Worm (Caenorhabditis elegans) whole organism, L1 larva: ENCODE measurements around the gene srz-97.
A peak's percentile ranks its signal among the peaks of the same experiment; 100 is the strongest.

Experiments used
- C04F5.9 ChIP-seq: sonication (generic microtip); optimal IDR thresholded peaks from 2 replicates; lab custom pipeline; 2016; ENCODE audit warnings: missing genetic modification characterization, missing compliant biosample characterization
- C16A3.4 ChIP-seq: fragments of 150-350 bp; optimal IDR thresholded peaks from 2 replicates; lab custom pipeline; 2014; ENCODE audit warnings: missing biosample characterization, missing genetic modification characterization
- F16B12.6 ChIP-seq: fragments of 150-350 bp; optimal IDR thresholded peaks from 2 replicates; lab custom pipeline; 2014; ENCODE audit warnings: missing biosample characterization, missing genetic modification characterization
- Y116A8C.19 ChIP-seq: sonication (generic microtip); optimal IDR thresholded peaks from 2 replicates; lab custom pipeline; 2016; ENCODE audit warnings: missing compliant biosample characterization, missing genetic modification characterization, borderline replicate concordance
- alr-1 ChIP-seq: fragments of 200-800 bp; sonication (Bioruptor generic); optimal IDR thresholded peaks from 2 replicates; lab custom pipeline; 2018; ENCODE audit warnings: borderline replicate concordance, mild to moderate bottlenecking, missing genetic modification characterization, missing compliant biosample characterization
- aly-2 ChIP-seq: fragments of 150-350 bp; optimal IDR thresholded peaks from 2 replicates; lab custom pipeline; 2014; ENCODE audit warnings: missing biosample characterization, missing genetic modification characterization
- ceh-88 ChIP-seq: fragments of 200-800 bp; sonication (Bioruptor generic); IDR thresholded peaks from 2 replicates; pipeline ENCODE4 v1.3.6; 2022; ENCODE audit warnings: missing genetic modification characterization, missing compliant biosample characterization
- dsc-1 ChIP-seq: sonication (generic microtip); optimal IDR thresholded peaks from 2 replicates; lab custom pipeline; 2016; ENCODE audit warnings: mild to moderate bottlenecking, missing genetic modification characterization, missing compliant biosample characterization
- efl-1 ChIP-seq, 4 experiments: fragments of 150-350 bp; optimal IDR thresholded peaks in 3 of 4; peaks in 1 of 4; 1 replicate in 1 of 4; 2 replicates in 3 of 4; lab custom pipeline; 2014; ENCODE audit warnings: missing biosample characterization in 2 of 4, missing genetic modification characterization in 2 of 4, missing genetic modification reagents in 2 of 4
- egl-13 ChIP-seq: sonication (generic microtip); optimal IDR thresholded peaks from 2 replicates; lab custom pipeline; 2016; ENCODE audit warnings: missing genotype, missing genetic modification reagents, missing genetic modification characterization, missing compliant biosample characterization
- egl-27 ChIP-seq, 2 experiments: fragments of 150-350 bp in 1 of 2; sonication (generic microtip); optimal IDR thresholded peaks; 3 replicates each; lab custom pipeline; 2017 to 2018; ENCODE audit warnings: missing biosample characterization in 2 of 2, missing genetic modification characterization in 2 of 2, missing genetic modification reagents in 2 of 2
- elt-2 ChIP-seq: sonication (generic microtip); optimal IDR thresholded peaks from 2 replicates; lab custom pipeline; 2016; ENCODE audit warnings: missing genetic modification characterization, mild to moderate bottlenecking, inconsistent platforms, missing compliant biosample characterization, missing genetic modification reagents
- ets-5 ChIP-seq: fragments of 200-800 bp; sonication (Bioruptor generic); IDR thresholded peaks from 2 replicates; pipeline ENCODE4 v1.3.6; 2022; ENCODE audit warnings: missing genetic modification characterization, missing compliant biosample characterization
- fkh-10 ChIP-seq: sonication (generic microtip); optimal IDR thresholded peaks from 2 replicates; lab custom pipeline; 2017; ENCODE audit warnings: missing biosample characterization, missing genetic modification reagents, missing genetic modification characterization
- fkh-4 ChIP-seq: sonication (generic microtip); optimal IDR thresholded peaks from 2 replicates; lab custom pipeline; 2016; ENCODE audit warnings: missing compliant biosample characterization, missing genetic modification characterization, borderline replicate concordance
- fkh-8 ChIP-seq: sonication (generic microtip); optimal IDR thresholded peaks from 2 replicates; lab custom pipeline; 2016; ENCODE audit warnings: mild to moderate bottlenecking, missing genetic modification characterization, missing compliant biosample characterization
- fos-1 ChIP-seq: fragments of 150-350 bp; optimal IDR thresholded peaks from 2 replicates; lab custom pipeline; 2014; ENCODE audit warnings: missing biosample characterization, missing genetic modification characterization
- hlh-17 ChIP-seq: fragments of 200-800 bp; sonication (Bioruptor generic); optimal IDR thresholded peaks from 2 replicates; lab custom pipeline; 2018; ENCODE audit warnings: missing genetic modification characterization, mild to moderate bottlenecking, missing compliant biosample characterization, moderate library complexity, borderline replicate concordance
- hpl-2 ChIP-seq: fragments of 150-350 bp; optimal IDR thresholded peaks from 2 replicates; lab custom pipeline; 2014; ENCODE audit warnings: missing biosample characterization, missing genetic modification reagents, missing genetic modification characterization
- irx-1 ChIP-seq: sonication (generic microtip); optimal IDR thresholded peaks from 2 replicates; lab custom pipeline; 2016; ENCODE audit warnings: missing genetic modification characterization, missing compliant biosample characterization
- lin-13 ChIP-seq: fragments of 150-350 bp; optimal IDR thresholded peaks from 2 replicates; lab custom pipeline; 2014; ENCODE audit warnings: missing biosample characterization, missing genetic modification reagents, missing genetic modification characterization
- lin-14 ChIP-seq: fragments of 200-800 bp; sonication (Bioruptor generic); optimal IDR thresholded peaks from 2 replicates; lab custom pipeline; 2018; ENCODE audit warnings: mild to moderate bottlenecking, missing genetic modification characterization, moderate library complexity, missing compliant biosample characterization
- lin-15B ChIP-seq: fragments of 150-350 bp; sonication (generic microtip); optimal IDR thresholded peaks from 3 replicates; lab custom pipeline; 2014; ENCODE audit warnings: missing biosample characterization, missing genetic modification characterization
- lin-39 ChIP-seq: fragments of 150-350 bp; optimal IDR thresholded peaks from 2 replicates; lab custom pipeline; 2014; ENCODE audit warnings: missing biosample characterization, missing genetic modification reagents, missing genetic modification characterization
- lir-3 ChIP-seq: sonication (generic microtip); optimal IDR thresholded peaks from 2 replicates; lab custom pipeline; 2016; ENCODE audit warnings: mild to moderate bottlenecking, missing genetic modification characterization, moderate library complexity, missing compliant biosample characterization; ENCODE audit not compliant: poor library complexity
- mab-9 ChIP-seq: fragments of 200-800 bp; sonication (Bioruptor generic); IDR thresholded peaks from 2 replicates; pipeline ENCODE4 v1.3.6; 2022; ENCODE audit warnings: missing genetic modification reagents, missing genetic modification characterization, missing compliant biosample characterization
- mef-2 ChIP-seq: fragments of 150-350 bp; optimal IDR thresholded peaks from 2 replicates; lab custom pipeline; 2014; ENCODE audit warnings: missing biosample characterization, missing genetic modification characterization
- nhr-12 ChIP-seq: sonication (generic microtip); optimal IDR thresholded peaks from 2 replicates; lab custom pipeline; 2017; ENCODE audit warnings: missing biosample characterization, missing genetic modification characterization
- nhr-20 ChIP-seq: sonication (generic microtip); optimal IDR thresholded peaks from 2 replicates; lab custom pipeline; 2016; ENCODE audit warnings: mild to moderate bottlenecking, missing genetic modification characterization, missing compliant biosample characterization
- nhr-47 ChIP-seq: sonication (generic microtip); optimal IDR thresholded peaks from 2 replicates; lab custom pipeline; 2016; ENCODE audit warnings: mild to moderate bottlenecking, missing genetic modification characterization, moderate library complexity, missing compliant biosample characterization
- nhr-76 ChIP-seq: sonication (generic microtip); optimal IDR thresholded peaks from 2 replicates; lab custom pipeline; 2017; ENCODE audit warnings: missing biosample characterization, missing genetic modification characterization
- nhr-90 ChIP-seq: sonication (generic microtip); optimal IDR thresholded peaks from 2 replicates; lab custom pipeline; 2016; ENCODE audit warnings: mild to moderate bottlenecking, missing genetic modification characterization, missing compliant biosample characterization; ENCODE audit not compliant: poor library complexity
- pag-3 ChIP-seq: sonication (generic microtip); optimal IDR thresholded peaks from 2 replicates; lab custom pipeline; 2017; ENCODE audit warnings: missing genetic modification characterization, mild to moderate bottlenecking, missing compliant biosample characterization, antibody characterized with exemption, borderline replicate concordance; ENCODE audit not compliant: insufficient read depth
- pax-3 ChIP-seq: fragments of 200-800 bp; sonication (Bioruptor generic); optimal IDR thresholded peaks from 2 replicates; lab custom pipeline; 2018; ENCODE audit warnings: mild to moderate bottlenecking, missing genetic modification characterization, moderate library complexity, missing compliant biosample characterization
- pqm-1 ChIP-seq: sonication (generic microtip); optimal IDR thresholded peaks from 3 replicates; lab custom pipeline; 2017; ENCODE audit warnings: missing biosample characterization, missing genetic modification characterization
- rnt-1 ChIP-seq: sonication (generic microtip); optimal IDR thresholded peaks from 2 replicates; lab custom pipeline; 2016; ENCODE audit warnings: mild to moderate bottlenecking, missing genetic modification characterization, moderate library complexity, missing compliant biosample characterization
- snpc-4 ChIP-seq: fragments of 150-350 bp; optimal IDR thresholded peaks from 2 replicates; lab custom pipeline; 2014; ENCODE audit warnings: missing biosample characterization, missing genetic modification characterization
- snu-23 ChIP-seq: sonication (generic microtip); optimal IDR thresholded peaks from 2 replicates; lab custom pipeline; 2016; ENCODE audit warnings: missing genetic modification characterization, missing compliant biosample characterization
- sptf-1 ChIP-seq: fragments of 150-350 bp; optimal IDR thresholded peaks from 2 replicates; lab custom pipeline; 2014; ENCODE audit warnings: missing biosample characterization, missing genetic modification characterization
- swsn-7 ChIP-seq: sonication (generic microtip); optimal IDR thresholded peaks from 2 replicates; lab custom pipeline; 2016; ENCODE audit warnings: missing genetic modification characterization, missing compliant biosample characterization
- tbx-2 ChIP-seq: sonication (generic microtip); optimal IDR thresholded peaks from 2 replicates; lab custom pipeline; 2016; ENCODE audit warnings: missing genetic modification characterization, missing compliant biosample characterization
- unc-130 ChIP-seq: fragments of 150-350 bp; optimal IDR thresholded peaks from 2 replicates; lab custom pipeline; 2017; ENCODE audit warnings: missing biosample characterization, missing genetic modification characterization, inconsistent platforms
- unc-62 ChIP-seq: fragments of 150-350 bp; optimal IDR thresholded peaks from 2 replicates; lab custom pipeline; 2014; ENCODE audit warnings: missing biosample characterization, missing genetic modification reagents, missing genetic modification characterization
- unc-86 ChIP-seq: sonication (generic microtip); optimal IDR thresholded peaks from 2 replicates; lab custom pipeline; 2016; ENCODE audit warnings: missing genetic modification characterization, missing compliant biosample characterization
- unc-98 ChIP-seq: fragments of 200-800 bp; sonication (Bioruptor generic); IDR thresholded peaks from 2 replicates; pipeline ENCODE4 v1.3.6; 2022; ENCODE audit warnings: missing genetic modification characterization, missing compliant biosample characterization
- vab-15 ChIP-seq: sonication (generic microtip); optimal IDR thresholded peaks from 2 replicates; lab custom pipeline; 2017; ENCODE audit warnings: missing genotype, mild to moderate bottlenecking, missing genetic modification characterization, missing compliant biosample characterization
- xbp-1 ChIP-seq: sonication (generic microtip); optimal IDR thresholded peaks from 2 replicates; lab custom pipeline; 2016; ENCODE audit warnings: missing genetic modification characterization, missing compliant biosample characterization
- zag-1 ChIP-seq: fragments of 150-350 bp; optimal IDR thresholded peaks from 2 replicates; lab custom pipeline; 2014; ENCODE audit warnings: missing biosample characterization, missing genetic modification characterization
- zip-4 ChIP-seq: fragments of 200-800 bp; sonication (Bioruptor generic); optimal IDR thresholded peaks from 2 replicates; lab custom pipeline; 2018; ENCODE audit warnings: mild to moderate bottlenecking, missing genetic modification characterization, moderate library complexity, missing compliant biosample characterization

The srz-97 gene

DNA sequence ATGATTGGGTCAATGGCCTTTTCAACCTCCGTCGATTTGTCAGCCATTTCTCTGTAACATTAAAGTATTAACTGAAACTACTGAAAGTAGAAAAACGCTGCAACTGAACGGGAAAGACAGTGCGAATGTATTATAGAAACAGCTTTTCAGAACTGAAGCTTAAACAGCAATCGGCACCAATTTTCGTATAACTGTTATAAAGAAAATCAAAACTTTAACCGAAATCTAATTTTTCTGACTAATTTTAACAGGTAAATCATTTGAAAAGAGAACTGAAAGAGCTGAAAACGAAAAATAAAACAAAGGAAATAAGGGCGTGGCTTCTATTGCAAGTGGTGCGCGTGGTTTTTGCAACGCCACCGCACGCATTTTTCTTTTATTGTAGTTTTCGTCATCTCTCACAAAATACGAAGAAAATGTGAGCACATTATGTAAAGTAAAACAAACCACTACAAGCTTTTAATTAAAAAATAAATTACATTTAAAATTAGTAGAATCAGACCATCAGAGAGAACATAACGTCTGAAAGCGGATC is 43.0 kb downstream of the srz-97 start, which contains the start of gene rrsr-1 (continued):
- no peak for TF ChIP-seq unc-62 (GFP tag; lab: Kevin White, UChicago)
- TF ChIP-seq hpl-2 (GFP tag; lab: Kevin White, UChicago), result no peak
- TF ChIP-seq fos-1, result no peak
- TF ChIP-seq dsc-1 (tag; lab: Kevin White, UChicago), result peak; percentile 36
- TF ChIP-seq egl-13 (tag; lab: Kevin White, UChicago), result no peak
- TF ChIP-seq C04F5.9 (tag; lab: Kevin White, UChicago), result no peak
- peak; percentile 23 for TF ChIP-seq C16A3.4
- TF ChIP-seq fkh-8 (tag; lab: Kevin White, UChicago), result no peak
- TF ChIP-seq pqm-1, result no peak
- peak; percentile 6 for TF ChIP-seq lin-39 (tag; lab: Kevin White, UChicago)
- peak; percentile 29 for TF ChIP-seq irx-1 (tag; lab: Kevin White, UChicago)
- peak; percentile 42 for TF ChIP-seq tbx-2
- TF ChIP-seq unc-86 (tag; lab: Kevin White, UChicago), result peak; percentile 19
- no peak for TF ChIP-seq alr-1
- no peak for TF ChIP-seq F16B12.6 (tag; lab: Kevin White, UChicago)
- no peak for TF ChIP-seq ets-5 (GFP tag; lab: Robert Waterston, UW)
- no peak for TF ChIP-seq pag-3 (tag; lab: Kevin White, UChicago)
- TF ChIP-seq nhr-76 (tag; lab: Kevin White, UChicago), result no peak
- no peak for TF ChIP-seq vab-15
- peak; percentile 49 to 58 for TF ChIP-seq efl-1 (optimal IDR thresholded peaks at IDR 0.05; lab: Kevin White, UChicago)
- peak; percentile 32 to 96 for TF ChIP-seq efl-1 (GFP tag; optimal IDR thresholded peaks at IDR 0.05 in 1 of 2; lab: Kevin White, UChicago)
- no peak for TF ChIP-seq Y116A8C.19
- TF ChIP-seq fkh-10 (GFP tag; lab: Kevin White, UChicago), result no peak
- no peak for TF ChIP-seq lin-13 (GFP tag; lab: Kevin White, UChicago)
- TF ChIP-seq nhr-47, result peak; percentile 68
- TF ChIP-seq mef-2 (tag; lab: Kevin White, UChicago), result no peak
- TF ChIP-seq elt-2 (tag; lab: Kevin White, UChicago), result no peak
- TF ChIP-seq unc-98, result no peak
- TF ChIP-seq egl-27 (tag; optimal IDR thresholded peaks at IDR 0.05; lab: Kevin White, UChicago), result no peak
- TF ChIP-seq snpc-4 (tag; lab: Kevin White, UChicago), result peak; percentile 57
- no peak for TF ChIP-seq aly-2 (tag; lab: Kevin White, UChicago)
- TF ChIP-seq zag-1 (tag; lab: Kevin White, UChicago), result no peak

DNA sequence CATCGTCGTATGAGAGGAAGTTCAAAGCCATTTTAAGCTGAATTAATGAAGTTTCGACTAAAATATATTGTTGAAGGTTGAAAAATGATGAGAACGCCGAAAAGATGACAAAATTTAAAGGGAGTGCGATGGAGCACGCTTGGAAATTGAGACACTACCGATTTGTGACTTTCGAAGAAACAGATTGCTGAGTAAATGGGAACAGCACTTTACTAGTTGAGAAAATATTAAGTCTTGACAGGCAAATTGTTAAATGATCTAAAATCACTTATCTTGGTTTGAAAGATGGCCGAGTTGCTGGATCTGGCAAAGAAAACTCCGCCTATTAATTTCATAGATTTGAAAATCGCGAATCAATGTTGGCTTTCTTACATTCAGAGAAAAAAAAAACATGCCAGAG is 44.8 kb downstream of the srz-97 start, which contains the start of gene rpoa-12:
Gene rpoa-12, minus strand, starts transcription at position 37 of the 400 bp plus-strand sequence.
- peak; percentile 50 for TF ChIP-seq vab-15
- TF ChIP-seq Y116A8C.19, result no peak
- TF ChIP-seq xbp-1 (tag; lab: Kevin White, UChicago), result peak; percentile 55
- TF ChIP-seq lin-14 (GFP tag; lab: Kevin White, UChicago), result peak; percentile 53
- TF ChIP-seq F16B12.6 (tag; lab: Kevin White, UChicago), result peak; percentile 27
- no peak for TF ChIP-seq mef-2 (tag; lab: Kevin White, UChicago)
- TF ChIP-seq ceh-88 (GFP tag; lab: Robert Waterston, UW), result no peak
- TF ChIP-seq snu-23 (GFP tag; lab: Kevin White, UChicago), result peak; percentile 57
- TF ChIP-seq ets-5 (GFP tag; lab: Robert Waterston, UW), result no peak
- no peak for TF ChIP-seq pag-3 (tag; lab: Kevin White, UChicago)
- no peak for TF ChIP-seq aly-2 (tag; lab: Kevin White, UChicago)
- no peak for TF ChIP-seq fkh-4 (tag; lab: Kevin White, UChicago)
- no peak for TF ChIP-seq nhr-12 (tag; lab: Kevin White, UChicago)
- TF ChIP-seq nhr-90 (tag; lab: Kevin White, UChicago), result peak; percentile 49
- TF ChIP-seq swsn-7 (tag; lab: Kevin White, UChicago), result peak; percentile 29
- no peak for TF ChIP-seq snpc-4 (tag; lab: Kevin White, UChicago)
- peak; percentile 1 for TF ChIP-seq unc-130 (tag; lab: Kevin White, UChicago)
- TF ChIP-seq mab-9, result no peak
- peak; percentile 92 for TF ChIP-seq pax-3
- TF ChIP-seq sptf-1 (tag; lab: Kevin White, UChicago), result no peak
- peak; percentile 42 for TF ChIP-seq dsc-1 (tag; lab: Kevin White, UChicago)
- no peak for TF ChIP-seq hlh-17 (GFP tag; lab: Kevin White, UChicago)
- peak; percentile 56 for TF ChIP-seq nhr-20 (tag; lab: Kevin White, UChicago)
- TF ChIP-seq irx-1 (tag; lab: Kevin White, UChicago), result no peak
- TF ChIP-seq lir-3 (tag; lab: Kevin White, UChicago), result peak; percentile 68
- TF ChIP-seq efl-1 (optimal IDR thresholded peaks at IDR 0.05; lab: Kevin White, UChicago), result peak; percentile 52 to 58
- TF ChIP-seq efl-1 (GFP tag; optimal IDR thresholded peaks at IDR 0.05 in 1 of 2; lab: Kevin White, UChicago), result peak; percentile 50 to 78
- TF ChIP-seq lin-15B, result peak; percentile 31
- peak; percentile 42 for TF ChIP-seq rnt-1 (tag; lab: Kevin White, UChicago)
- TF ChIP-seq zip-4 (GFP tag; lab: Kevin White, UChicago), result no peak
